Worm (Caenorhabditis elegans) whole organism, midembryonic: ENCODE results near the gene memi-1.

Experiments used
- T22C8.4 ChIP-seq: fragments of 200-800 bp; sonication (Bioruptor generic); IDR thresholded peaks from 2 replicates; pipeline ENCODE4 v1.3.6; 2022; ENCODE audit warnings: missing genetic modification characterization, missing compliant biosample characterization
- cog-1 ChIP-seq: sonication (generic microtip); optimal IDR thresholded peaks from 2 replicates; lab custom pipeline; 2016; ENCODE audit warnings: missing genetic modification characterization, missing compliant biosample characterization
- flt-1 ChIP-seq: fragments of 200-800 bp; sonication (Bioruptor generic); IDR thresholded peaks from 2 replicates; pipeline ENCODE4 v1.3.6; 2022; ENCODE audit warnings: missing genetic modification characterization, missing compliant biosample characterization
- klf-2 ChIP-seq: fragments of 200-800 bp; sonication (Bioruptor generic); conservative IDR thresholded peaks from 2 replicates; pipeline ENCODE4 v1.3.6; 2022; ENCODE audit warnings: missing genetic modification reagents, missing genetic modification characterization, missing compliant biosample characterization
- med-1 ChIP-seq: sonication (generic microtip); optimal IDR thresholded peaks from 2 replicates; lab custom pipeline; 2017; ENCODE audit warnings: missing genetic modification characterization, mild to moderate bottlenecking, missing compliant biosample characterization, antibody characterized with exemption, missing genetic modification reagents; ENCODE audit not compliant: insufficient read depth
- ref-1 ChIP-seq: fragments of 200-800 bp; sonication (Bioruptor generic); conservative IDR thresholded peaks from 2 replicates; pipeline ENCODE4 v1.3.6; 2022; ENCODE audit warnings: missing genetic modification reagents, missing genetic modification characterization, missing compliant biosample characterization
- tab-1 ChIP-seq: fragments of 200-800 bp; sonication (Bioruptor generic); IDR thresholded peaks from 2 replicates; pipeline ENCODE4 v1.3.6; 2022; ENCODE audit warnings: missing genetic modification characterization, missing compliant biosample characterization
- ztf-23 ChIP-seq: fragments of 200-800 bp; sonication (Bioruptor generic); IDR thresholded peaks from 2 replicates; pipeline ENCODE4 v1.3.6; 2022; ENCODE audit warnings: missing genetic modification reagents, missing genetic modification characterization, missing compliant biosample characterization
- ztf-29 ChIP-seq: fragments of 200-800 bp; sonication (Bioruptor generic); IDR thresholded peaks from 2 replicates; pipeline ENCODE4 v1.3.6; 2022; ENCODE audit warnings: missing genetic modification reagents, missing genetic modification characterization, missing compliant biosample characterization

memi-1 gene

DNA sequence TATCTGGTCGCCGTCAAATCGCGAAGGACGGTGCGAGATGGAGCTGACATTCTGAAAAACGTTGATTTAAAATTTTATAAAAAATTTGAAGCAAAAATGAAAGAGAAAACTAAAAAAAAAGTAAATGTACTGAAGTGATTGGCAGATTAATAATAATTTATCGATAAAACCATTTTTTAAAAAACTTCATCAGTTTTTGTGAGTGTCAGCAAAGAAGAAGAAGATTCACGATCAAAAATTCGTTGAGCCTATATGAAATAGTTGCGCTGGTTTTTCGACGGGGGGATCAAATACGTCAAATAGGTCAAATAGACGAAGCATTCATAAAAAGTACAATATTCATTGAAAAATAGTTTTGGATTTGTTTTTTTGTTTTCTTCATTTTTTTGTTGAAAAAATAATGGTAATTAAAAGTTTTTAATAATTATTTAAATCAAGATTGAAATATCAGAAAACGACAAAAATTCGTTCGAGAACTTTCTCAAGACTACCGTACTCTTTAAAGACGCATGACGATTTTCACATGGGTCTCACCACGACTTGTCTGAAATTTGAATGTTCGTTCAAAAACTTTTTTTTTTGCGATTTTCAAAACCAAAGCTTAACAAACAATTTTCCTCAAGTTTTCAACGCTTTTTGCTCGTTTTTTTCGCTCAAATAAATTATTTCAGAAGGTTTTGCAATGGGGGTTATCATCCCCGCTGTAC is at the start of gene memi-1, which contains the start of gene cyp-31A3:
TSS of gene memi-1 (minus strand) at position 51 of the 707 bp plus-strand sequence.
TSS of gene cyp-31A3 (plus strand) at position 672 of the 707 bp plus-strand sequence.
- TF ChIP-seq med-1 (GFP tag; lab: Kevin White, UChicago) (no peak), klf-2 (GFP tag; lab: Robert Waterston, UW) (no peak), ztf-29 (GFP tag; lab: Robert Waterston, UW) (no peak), T22C8.4 (GFP tag; lab: Robert Waterston, UW) (no peak), tab-1 (GFP tag; lab: Robert Waterston, UW) (no peak), flt-1 (no peak), ztf-23 (GFP tag; lab: Robert Waterston, UW) (no peak), cog-1 (tag; lab: Kevin White, UChicago) (no peak), ref-1 (GFP tag; lab: Robert Waterston, UW) (no peak)

DNA sequence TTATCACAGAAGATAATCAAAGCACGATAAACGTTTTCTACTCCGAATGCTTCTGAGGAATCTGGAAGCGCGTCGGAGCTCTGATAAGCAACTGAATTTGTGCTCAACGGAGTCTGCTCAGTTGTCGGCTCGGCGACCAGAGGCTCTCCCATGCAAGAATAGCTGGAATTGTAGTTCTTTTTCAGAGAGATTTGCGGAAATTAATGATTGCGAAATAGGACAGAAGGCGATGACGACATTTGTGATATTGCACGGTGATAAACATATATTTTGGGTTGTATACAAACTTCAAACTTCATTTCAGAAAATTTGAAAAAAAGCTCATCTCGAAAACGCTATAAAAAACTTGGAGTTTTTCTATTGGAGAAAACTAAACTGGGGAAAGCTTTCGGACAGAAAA is 49.6 kb upstream of the memi-1 start, which contains the start of gene H06H21.37:
TSS of gene H06H21.37 (minus strand) at position 162 of the 400 bp plus-strand sequence.
- TF ChIP-seq cog-1 (tag; lab: Kevin White, UChicago) (no peak), med-1 (GFP tag; lab: Kevin White, UChicago) (no peak), ztf-23 (GFP tag; lab: Robert Waterston, UW) (no peak), ztf-29 (GFP tag; lab: Robert Waterston, UW) (no peak), tab-1 (GFP tag; lab: Robert Waterston, UW) (no peak), flt-1 (no peak), T22C8.4 (GFP tag; lab: Robert Waterston, UW) (no peak), ref-1 (GFP tag; lab: Robert Waterston, UW) (no peak), klf-2 (GFP tag; lab: Robert Waterston, UW) (no peak)

DNA sequence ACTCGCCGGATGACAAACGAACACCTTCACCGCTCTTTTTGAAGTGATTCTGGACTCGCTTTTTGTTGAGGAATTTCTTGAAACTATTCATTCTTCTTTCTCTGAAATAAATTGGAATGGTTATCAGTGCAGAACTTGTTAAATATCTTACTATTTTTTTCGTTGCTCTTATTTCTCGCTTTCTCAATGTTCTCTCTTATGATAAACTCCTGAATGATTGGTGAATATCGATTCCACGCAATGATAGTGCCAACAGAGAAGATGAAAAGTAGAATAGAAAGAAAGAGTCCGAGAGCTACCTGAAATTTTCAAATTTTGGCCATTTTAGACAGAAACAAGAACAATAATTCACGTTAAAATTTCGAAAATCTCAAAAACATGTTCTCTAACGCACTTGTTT is 49.2 kb upstream of the memi-1 start, which contains the start of gene ubxn-6:
TSS of gene ubxn-6 (minus strand) at position 101 of the 400 bp plus-strand sequence.
- TF ChIP-seq ztf-23 (GFP tag; lab: Robert Waterston, UW) (no peak), ref-1 (GFP tag; lab: Robert Waterston, UW) (no peak), klf-2 (GFP tag; lab: Robert Waterston, UW) (no peak), med-1 (GFP tag; lab: Kevin White, UChicago) (no peak), tab-1 (GFP tag; lab: Robert Waterston, UW) (no peak), flt-1 (no peak), ztf-29 (GFP tag; lab: Robert Waterston, UW) (no peak), T22C8.4 (GFP tag; lab: Robert Waterston, UW) (no peak), cog-1 (tag; lab: Kevin White, UChicago) (no peak)

DNA sequence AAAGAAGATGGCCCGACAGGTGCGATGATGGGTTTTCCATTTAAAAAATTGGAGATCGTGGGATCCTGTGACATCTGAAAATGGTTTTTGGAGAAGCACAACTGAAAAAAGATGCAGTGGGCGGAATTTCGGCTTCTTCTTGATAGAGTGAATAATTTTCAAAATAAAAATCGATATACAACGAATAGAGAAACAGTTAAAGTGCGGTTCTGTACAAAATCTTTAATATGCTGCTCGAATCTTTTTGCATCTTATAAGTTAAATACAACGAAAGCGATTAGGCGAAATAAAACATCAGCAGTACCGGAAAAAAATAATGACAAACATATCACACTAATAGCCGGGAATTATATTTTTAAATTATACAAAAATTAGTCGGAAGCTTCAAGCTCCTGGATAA is 47.0 kb upstream of the memi-1 start, which contains the start of gene H06H21.11:
TSS of gene H06H21.11 (minus strand) at position 101 of the 400 bp plus-strand sequence.
- TF ChIP-seq ztf-29 (GFP tag; lab: Robert Waterston, UW) (no peak), cog-1 (tag; lab: Kevin White, UChicago) (no peak), flt-1 (no peak), ztf-23 (GFP tag; lab: Robert Waterston, UW) (no peak), med-1 (GFP tag; lab: Kevin White, UChicago) (no peak)

DNA sequence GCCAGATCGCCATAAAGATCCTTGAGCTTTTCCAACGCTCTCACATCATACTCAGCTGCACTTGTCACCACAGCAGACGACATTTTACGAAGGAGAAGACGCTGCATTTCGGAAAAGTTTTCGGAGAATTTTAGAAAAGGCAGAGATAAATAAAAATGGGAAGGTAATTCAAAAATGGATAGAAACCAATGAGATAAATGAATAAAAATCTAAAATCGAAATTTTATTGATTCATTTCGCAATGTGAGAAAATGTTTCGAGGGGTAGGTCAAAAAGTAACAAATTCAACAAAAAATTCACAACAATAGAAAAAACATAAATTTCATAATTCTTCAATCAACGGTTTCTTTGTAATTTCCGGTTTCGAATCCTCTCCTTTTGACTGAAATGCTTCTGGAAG is 46.3 kb upstream of the memi-1 start, which contains the start of gene dpf-5:
TSS of gene dpf-5 (minus strand) at position 101 of the 400 bp plus-strand sequence.
- TF ChIP-seq T22C8.4 (GFP tag; lab: Robert Waterston, UW) (no peak), med-1 (GFP tag; lab: Kevin White, UChicago) (no peak), tab-1 (GFP tag; lab: Robert Waterston, UW) (no peak), ref-1 (GFP tag; lab: Robert Waterston, UW) (no peak), ztf-29 (GFP tag; lab: Robert Waterston, UW) (no peak), ztf-23 (GFP tag; lab: Robert Waterston, UW) (no peak)

DNA sequence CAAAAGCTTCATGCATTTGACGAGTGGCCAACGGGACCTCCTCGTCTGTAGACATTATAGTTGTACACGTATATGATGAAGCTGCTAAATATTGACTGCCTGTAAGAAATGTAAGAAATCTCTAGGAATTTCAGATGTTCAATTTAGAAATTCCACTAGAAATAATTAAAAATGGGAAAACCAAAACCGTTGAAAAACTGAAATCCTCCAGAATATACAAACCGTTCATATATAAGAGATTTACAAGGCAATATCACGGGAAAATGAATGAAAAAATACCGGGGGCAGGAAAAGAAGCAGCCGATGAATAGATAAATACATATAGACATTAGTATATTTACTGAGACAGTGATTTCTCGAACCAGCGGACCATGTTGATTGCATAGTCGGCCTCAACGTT is 42.3 kb upstream of the memi-1 start, which contains the start of gene dpf-7:
TSS of gene dpf-7 (minus strand) at position 101 of the 400 bp plus-strand sequence.
- no peak for TF ChIP-seq T22C8.4 (GFP tag; lab: Robert Waterston, UW)
- TF ChIP-seq klf-2 (GFP tag; lab: Robert Waterston, UW): no peak
- no peak for TF ChIP-seq med-1 (GFP tag; lab: Kevin White, UChicago)
- TF ChIP-seq ref-1 (GFP tag; lab: Robert Waterston, UW): no peak
- TF ChIP-seq cog-1 (tag; lab: Kevin White, UChicago): no peak
- TF ChIP-seq ztf-29 (GFP tag; lab: Robert Waterston, UW): no peak
- no peak for TF ChIP-seq tab-1 (GFP tag; lab: Robert Waterston, UW)
- no peak for TF ChIP-seq flt-1
- TF ChIP-seq ztf-23 (GFP tag; lab: Robert Waterston, UW): no peak

DNA sequence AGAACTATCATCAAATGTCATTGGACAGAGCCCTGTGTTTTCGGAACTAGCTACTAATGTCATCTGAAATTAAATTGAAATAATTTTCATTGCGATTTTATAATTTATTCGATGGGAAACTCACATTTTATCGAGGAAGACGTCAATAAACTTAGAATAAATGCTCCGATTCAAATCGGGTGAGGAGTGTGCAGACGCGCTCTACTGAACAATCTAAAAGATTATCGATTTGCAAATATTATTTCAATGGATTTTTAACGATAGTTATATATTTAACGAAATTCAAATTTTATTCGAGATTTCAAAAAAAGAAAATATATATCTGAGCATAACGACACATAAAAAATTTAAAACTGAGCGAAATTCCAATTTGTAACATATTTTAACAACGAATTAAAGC is 38.9 kb upstream of the memi-1 start, which contains the start of gene eor-1:
TSS of gene eor-1 (minus strand) at position 65 of the 400 bp plus-strand sequence.
- no peak for TF ChIP-seq tab-1 (GFP tag; lab: Robert Waterston, UW)
- peak; percentile 85 for TF ChIP-seq T22C8.4 (GFP tag; lab: Robert Waterston, UW)
- TF ChIP-seq ref-1 (GFP tag; lab: Robert Waterston, UW): no peak
- TF ChIP-seq cog-1 (tag; lab: Kevin White, UChicago): no peak
- no peak for TF ChIP-seq klf-2 (GFP tag; lab: Robert Waterston, UW)
- no peak for TF ChIP-seq ztf-29 (GFP tag; lab: Robert Waterston, UW)
- no peak for TF ChIP-seq ztf-23 (GFP tag; lab: Robert Waterston, UW)
- no peak for TF ChIP-seq med-1 (GFP tag; lab: Kevin White, UChicago)

DNA sequence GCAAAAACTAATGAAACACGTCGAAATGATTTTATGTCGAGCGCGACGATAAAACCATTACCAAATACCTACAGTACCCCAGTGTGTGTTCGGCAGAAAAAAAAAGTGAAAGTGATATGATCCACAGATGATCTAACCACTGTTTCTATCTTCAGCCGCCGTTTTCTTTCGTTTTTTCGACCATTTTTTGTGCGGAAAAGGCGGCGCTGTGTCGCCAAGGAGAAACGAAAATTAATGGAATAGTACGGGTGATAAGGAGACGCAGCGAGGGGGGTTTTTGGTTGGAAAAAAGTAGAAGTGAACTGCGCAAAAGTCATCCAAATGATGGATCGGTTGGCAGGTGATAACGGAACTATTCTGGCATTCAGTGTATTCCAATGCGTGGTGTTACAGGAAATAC is 34.9 kb upstream of the memi-1 start:
- no peak for TF ChIP-seq ref-1 (GFP tag; lab: Robert Waterston, UW)
- no peak for TF ChIP-seq flt-1
- no peak for TF ChIP-seq ztf-23 (GFP tag; lab: Robert Waterston, UW)
- TF ChIP-seq T22C8.4 (GFP tag; lab: Robert Waterston, UW): no peak
- no peak for TF ChIP-seq tab-1 (GFP tag; lab: Robert Waterston, UW)
- TF ChIP-seq ztf-29 (GFP tag; lab: Robert Waterston, UW): no peak
- TF ChIP-seq cog-1 (tag; lab: Kevin White, UChicago): no peak
- no peak for TF ChIP-seq med-1 (GFP tag; lab: Kevin White, UChicago)
- TF ChIP-seq klf-2 (GFP tag; lab: Robert Waterston, UW): no peak
